Fruit fly (Drosophila melanogaster) whole organism, pupa: ENCODE measurements around the gene Usp14.

Experiments used
- CG13204 ChIP-seq: fragments of 200-800 bp; sonication (Bioruptor generic); optimal IDR thresholded peaks from 2 replicates; lab custom pipeline; 2018; ENCODE audit warnings: missing biosample characterization, mild to moderate bottlenecking, missing genetic modification characterization, moderate library complexity
- CG14655 ChIP-seq: fragments of 200-800 bp; sonication (Bioruptor generic); optimal IDR thresholded peaks from 3 replicates; lab custom pipeline; 2017; ENCODE audit warnings: mild to moderate bottlenecking, missing biosample characterization, missing genetic modification reagents, missing genetic modification characterization
- CG8301 ChIP-seq: fragments of 200-800 bp; sonication (Bioruptor generic); optimal IDR thresholded peaks from 2 replicates; lab custom pipeline; 2018; ENCODE audit warnings: missing biosample characterization, mild to moderate bottlenecking, missing genetic modification characterization
- CG9948 ChIP-seq: fragments of 200-800 bp; sonication (Bioruptor generic); optimal IDR thresholded peaks from 2 replicates; lab custom pipeline; 2018; ENCODE audit warnings: missing biosample characterization, mild to moderate bottlenecking, missing genetic modification characterization, moderate library complexity
- Ets98B ChIP-seq: fragments of 200-800 bp; sonication (Bioruptor generic); IDR thresholded peaks from 2 replicates; pipeline ENCODE4 v1.3.6; 2022; ENCODE audit warnings: missing biosample characterization, missing genetic modification characterization
- Pif1B ChIP-seq: fragments of 200-800 bp; sonication (Bioruptor generic); optimal IDR thresholded peaks from 3 replicates; lab custom pipeline; 2016; ENCODE audit warnings: missing biosample characterization, missing genetic modification characterization
- Snoo ChIP-seq: fragments of 200-800 bp; sonication (Bioruptor generic); optimal IDR thresholded peaks from 3 replicates; lab custom pipeline; 2017; ENCODE audit warnings: missing biosample characterization, mild to moderate bottlenecking, missing genetic modification characterization, inconsistent platforms
- gl ChIP-seq: fragments of 200-800 bp; sonication (Bioruptor generic); optimal IDR thresholded peaks from 2 replicates; lab custom pipeline; 2018; ENCODE audit warnings: missing biosample characterization, mild to moderate bottlenecking, missing genetic modification characterization
- rn ChIP-seq: fragments of 200-800 bp; sonication (Bioruptor generic); IDR thresholded peaks from 2 replicates; pipeline ENCODE4 v1.3.6; 2022; ENCODE audit warnings: missing biosample characterization, missing genetic modification characterization

DNA sequence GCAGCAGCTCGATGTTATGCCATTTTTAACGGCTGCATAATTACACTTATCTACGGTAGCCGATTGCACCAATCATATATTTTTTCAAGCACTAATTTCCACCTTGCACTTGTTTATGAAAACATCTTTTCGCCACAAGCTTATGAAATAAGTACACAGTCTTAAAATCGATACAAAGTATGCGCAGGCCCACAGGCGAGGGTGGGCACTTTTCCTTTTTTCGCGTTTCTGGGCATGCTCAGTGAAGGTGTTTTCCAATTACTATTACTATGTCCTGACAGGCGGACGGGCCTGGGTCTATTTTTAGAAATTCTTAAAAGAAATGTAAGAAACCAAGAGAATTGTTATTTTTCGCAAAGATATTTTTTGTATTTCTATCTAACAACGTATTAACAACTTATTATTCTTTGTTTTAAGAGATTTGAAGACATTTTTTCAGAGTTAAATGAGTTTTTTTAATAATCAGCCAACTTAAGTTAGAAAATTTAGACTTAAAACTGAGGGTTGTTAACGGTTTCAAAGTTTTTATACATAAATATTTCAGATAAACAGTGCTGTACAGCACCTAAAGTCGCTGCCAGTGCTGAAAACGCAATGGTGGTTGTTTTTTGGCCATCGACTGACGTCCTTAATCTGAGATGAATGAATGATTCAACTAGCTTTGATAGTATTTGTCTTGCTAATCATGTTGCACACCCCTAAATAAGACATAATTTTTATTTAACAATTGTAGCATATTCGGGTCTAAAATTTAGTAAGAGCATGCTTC lies 3.4 kb downstream of the Usp14 start, which contains the start of gene Cdk5alpha:
- TF ChIP-seq CG8301 (no peak), gl (tag; lab: Kevin White, UChicago) (no peak), CG13204 (no peak), CG14655 (no peak), Ets98B (no peak), CG9948 (no peak), rn (GFP tag; lab: Robert Waterston, UW) (no peak), Pif1B (GFP tag; lab: Kevin White, UChicago) (no peak), Snoo (tag; lab: Kevin White, UChicago) (no peak)
